Worm (Caenorhabditis elegans): Measurements from ENCODE around the gene lsm-7.
A peak's percentile ranks its signal among the peaks of the same experiment; 100 is the strongest.

lsm-7 gene

DNA sequence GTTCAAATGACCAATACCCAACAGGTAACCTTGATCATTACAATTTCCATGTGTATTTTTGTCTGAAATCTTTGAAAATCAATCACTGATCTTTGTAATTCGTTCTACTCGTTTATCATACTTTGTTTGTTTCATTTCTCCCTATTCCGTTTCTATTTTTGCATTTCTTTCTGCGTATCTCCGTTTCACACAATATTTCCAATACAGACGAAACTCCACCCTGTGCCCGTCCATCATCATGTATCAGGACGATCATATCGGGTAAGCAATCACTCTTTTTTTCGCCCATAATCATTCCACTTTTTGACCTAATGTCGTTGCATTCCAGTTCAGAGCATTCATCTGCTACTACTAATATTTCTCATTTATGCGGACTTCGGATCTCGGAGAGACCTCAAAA is 23.6 kb upstream of the lsm-7 start, which contains the start of gene pyk-2:
Gene pyk-2 (plus strand): TSS at position 206 of the 400 bp plus-strand sequence.
- TF ChIP-seq W03F9.2 (tag; optimal IDR thresholded peaks at IDR 0.05) (no peak), dao-5 (tag; optimal IDR thresholded peaks at IDR 0.05) (no peak), him-1 (tag; optimal IDR thresholded peaks at IDR 0.05) (no peak)

DNA sequence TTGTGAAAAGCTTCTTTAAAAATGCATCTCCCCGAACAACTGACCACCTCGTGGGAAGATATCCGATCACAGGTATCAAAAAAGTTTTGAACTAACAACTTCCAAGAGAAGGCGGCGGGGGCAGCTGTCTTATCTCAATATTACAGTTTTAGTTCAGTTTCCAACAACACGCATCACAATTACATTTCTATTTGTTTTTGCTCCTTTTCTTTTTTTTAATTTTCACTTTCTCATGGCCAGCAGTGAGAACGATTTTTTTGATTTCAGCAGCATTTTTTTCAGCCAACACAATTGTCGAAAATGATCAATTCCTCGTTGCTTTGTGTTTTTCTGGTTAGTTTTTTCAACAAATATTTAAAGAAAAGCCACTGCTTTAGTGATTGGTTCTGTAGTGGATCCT is 20.2 kb upstream of the lsm-7 start, which contains the start of gene ZK593.2:
Gene ZK593.2 (plus strand): TSS at position 301 of the 400 bp plus-strand sequence.
- no peak for TF ChIP-seq dao-5 (tag; optimal IDR thresholded peaks at IDR 0.05)
- TF ChIP-seq W03F9.2 (tag; optimal IDR thresholded peaks at IDR 0.05) = no peak
- no peak for TF ChIP-seq him-1 (tag; optimal IDR thresholded peaks at IDR 0.05)

DNA sequence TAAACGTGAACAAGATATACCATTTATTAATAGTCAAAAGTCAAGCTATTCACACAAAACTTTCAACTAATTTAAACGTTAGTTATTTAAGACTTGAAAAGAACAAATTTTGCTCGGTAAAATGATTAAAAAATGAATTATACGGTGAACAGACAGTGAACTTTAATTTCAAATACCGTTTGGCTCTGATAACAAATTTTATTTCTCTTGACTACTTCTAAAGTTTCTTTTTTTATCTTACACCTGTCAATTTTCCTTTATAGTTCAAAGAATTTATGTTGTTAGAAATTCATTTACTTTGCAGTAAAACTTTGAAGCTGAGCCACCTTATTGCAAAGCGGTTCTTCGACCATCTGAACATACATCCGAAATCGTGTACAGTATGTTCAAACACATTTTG is 17.9 kb upstream of the lsm-7 start, which contains the start of gene ZK593.3:
Gene ZK593.3 (plus strand): TSS at position 301 of the 400 bp plus-strand sequence.
- no peak for TF ChIP-seq W03F9.2 (tag; optimal IDR thresholded peaks at IDR 0.05)
- TF ChIP-seq him-1 (tag; optimal IDR thresholded peaks at IDR 0.05) = no peak
- TF ChIP-seq dao-5 (tag; optimal IDR thresholded peaks at IDR 0.05) = no peak

DNA sequence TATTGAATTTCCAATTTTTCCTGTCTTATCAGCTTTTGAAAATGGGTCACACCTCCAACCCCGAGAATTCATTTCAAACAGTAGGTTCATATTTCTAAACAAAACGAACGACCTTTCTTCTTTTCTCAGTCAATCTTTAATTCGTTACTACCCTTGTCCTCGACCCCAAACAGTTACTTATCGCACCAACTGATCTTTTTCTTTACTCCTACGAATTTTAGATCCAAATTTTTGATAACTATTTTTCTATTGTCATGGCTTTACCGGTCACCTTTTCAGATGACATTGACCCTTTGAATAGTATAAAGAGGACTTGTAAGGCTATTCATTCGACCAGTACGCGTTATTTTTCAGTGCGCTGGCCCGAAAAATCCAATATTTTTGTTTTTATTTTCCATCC is 17.2 kb upstream of the lsm-7 start:
- TF ChIP-seq W03F9.2 (tag; optimal IDR thresholded peaks at IDR 0.05) (no peak), dao-5 (tag; optimal IDR thresholded peaks at IDR 0.05) (no peak), him-1 (tag; optimal IDR thresholded peaks at IDR 0.05) (no peak)

DNA sequence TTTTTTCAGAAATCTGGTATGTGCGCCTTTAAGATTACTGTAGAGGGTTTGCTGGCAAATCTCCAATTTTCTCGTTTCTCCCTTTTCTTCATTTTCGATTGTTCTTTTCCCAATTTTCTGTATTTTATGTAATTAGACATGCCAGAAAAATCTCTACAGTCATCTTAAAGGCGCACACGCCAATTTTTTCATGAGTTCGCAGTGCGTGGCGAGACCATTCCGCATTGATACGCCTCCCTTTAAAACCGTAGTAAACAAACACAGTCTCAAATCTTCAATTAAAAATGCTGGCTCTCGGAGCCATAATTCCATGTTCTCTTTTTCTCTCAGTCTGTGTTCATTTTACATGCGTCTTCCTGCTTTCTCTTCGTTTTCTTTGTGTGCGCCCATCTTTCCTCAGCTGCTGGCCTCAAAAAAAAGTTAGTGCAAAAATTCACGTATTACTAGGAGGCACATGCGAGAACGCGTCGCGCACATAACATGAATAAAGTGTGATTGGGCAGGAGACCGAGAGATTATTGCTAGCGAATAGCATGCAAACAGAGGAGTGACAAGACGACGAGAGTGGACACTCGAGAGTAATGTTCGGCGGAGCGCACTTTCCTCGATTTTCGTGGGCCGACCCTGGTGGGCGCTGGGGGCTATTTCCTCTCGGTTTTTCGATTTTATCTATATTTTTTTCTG is 14.3 kb upstream of the lsm-7 start:
- TF ChIP-seq W03F9.2 (tag; optimal IDR thresholded peaks at IDR 0.05) = peak; percentile 82
- no peak for TF ChIP-seq him-1 (tag; optimal IDR thresholded peaks at IDR 0.05)
- no peak for TF ChIP-seq dao-5 (tag; optimal IDR thresholded peaks at IDR 0.05)

DNA sequence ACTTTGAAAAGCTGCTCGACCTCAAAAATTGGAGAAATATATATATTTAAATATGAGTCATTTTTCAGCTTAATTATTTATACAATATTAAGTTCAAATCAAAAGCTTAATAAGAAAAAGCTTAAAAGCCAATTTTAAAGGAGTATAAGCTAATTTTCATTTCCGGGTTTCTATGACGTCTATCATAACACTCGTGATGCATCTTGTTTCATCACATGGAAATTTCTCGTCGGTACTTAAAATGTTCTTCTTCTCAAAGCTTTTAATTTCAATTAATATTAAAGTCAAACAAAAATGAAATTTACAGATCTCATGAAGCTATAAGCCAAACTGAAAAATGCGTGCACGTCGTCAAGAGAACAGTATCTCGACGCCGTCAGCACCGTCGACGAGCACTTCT is 13.5 kb upstream of the lsm-7 start, which contains the start of gene rbr-2:
Gene rbr-2 (plus strand): TSS at position 301 of the 400 bp plus-strand sequence.
- TF ChIP-seq W03F9.2 (tag; optimal IDR thresholded peaks at IDR 0.05) = no peak
- no peak for TF ChIP-seq him-1 (tag; optimal IDR thresholded peaks at IDR 0.05)
- TF ChIP-seq dao-5 (tag; optimal IDR thresholded peaks at IDR 0.05) = no peak

DNA sequence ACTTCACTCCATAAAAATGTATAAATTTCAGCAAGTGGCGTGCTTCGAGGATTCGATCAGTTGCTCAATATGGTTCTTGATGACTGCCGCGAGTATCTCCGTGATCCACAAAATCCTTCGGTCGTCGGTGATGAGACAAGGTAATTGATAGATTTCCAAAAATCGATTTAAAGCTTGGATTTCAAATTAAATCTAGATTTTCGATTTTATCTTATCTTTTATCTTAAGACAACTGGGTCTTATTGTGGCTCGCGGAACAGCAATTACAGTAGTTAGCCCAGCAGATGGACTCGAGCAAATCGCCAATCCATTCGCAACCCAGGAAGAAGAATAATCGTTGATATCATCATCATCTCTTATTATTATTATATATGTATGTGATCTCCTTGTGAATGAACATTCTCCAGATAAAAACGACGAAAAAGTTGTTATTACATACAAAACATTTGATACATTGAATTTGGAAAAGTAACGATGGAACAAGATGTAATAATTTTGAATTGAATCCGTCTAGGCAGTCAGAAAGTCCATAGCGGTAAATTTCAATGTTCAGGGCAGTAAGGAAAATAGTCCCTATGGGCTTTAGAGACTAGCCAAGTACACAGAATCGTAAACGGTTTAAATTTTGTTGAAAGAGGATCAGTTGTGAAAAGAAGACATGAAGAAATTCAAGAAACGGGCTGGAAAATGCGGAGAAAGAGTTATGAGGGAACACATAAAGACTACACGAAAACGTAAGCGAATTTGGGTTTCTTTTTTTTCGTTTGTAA is 660 bp downstream of the lsm-7 start:
- TF ChIP-seq dao-5 (tag; optimal IDR thresholded peaks at IDR 0.05) (no peak), him-1 (tag; optimal IDR thresholded peaks at IDR 0.05) (peak; percentile 11), W03F9.2 (tag; optimal IDR thresholded peaks at IDR 0.05) (peak; percentile 8)

DNA sequence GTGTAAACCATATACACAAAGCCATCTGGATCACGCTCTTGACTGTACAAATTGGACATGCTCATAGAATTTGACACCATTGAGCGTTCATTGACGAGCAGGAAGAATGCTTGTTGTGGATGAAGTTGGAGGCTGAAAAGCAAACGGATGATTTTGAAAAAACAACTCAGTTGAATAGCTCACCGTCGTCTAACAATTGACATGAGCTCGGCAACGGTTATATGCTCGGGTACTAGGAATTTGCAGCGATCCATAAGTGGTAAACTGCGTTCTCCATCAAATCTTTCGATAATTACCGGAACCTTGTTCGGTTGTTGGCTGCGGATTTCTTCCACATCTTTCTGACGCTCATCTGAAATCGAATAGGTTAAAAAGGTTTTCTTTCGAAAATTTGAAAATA is 1.5 kb downstream of the lsm-7 start:
- TF ChIP-seq W03F9.2 (tag; optimal IDR thresholded peaks at IDR 0.05) (no peak), dao-5 (tag; optimal IDR thresholded peaks at IDR 0.05) (no peak), him-1 (tag; optimal IDR thresholded peaks at IDR 0.05) (no peak)

DNA sequence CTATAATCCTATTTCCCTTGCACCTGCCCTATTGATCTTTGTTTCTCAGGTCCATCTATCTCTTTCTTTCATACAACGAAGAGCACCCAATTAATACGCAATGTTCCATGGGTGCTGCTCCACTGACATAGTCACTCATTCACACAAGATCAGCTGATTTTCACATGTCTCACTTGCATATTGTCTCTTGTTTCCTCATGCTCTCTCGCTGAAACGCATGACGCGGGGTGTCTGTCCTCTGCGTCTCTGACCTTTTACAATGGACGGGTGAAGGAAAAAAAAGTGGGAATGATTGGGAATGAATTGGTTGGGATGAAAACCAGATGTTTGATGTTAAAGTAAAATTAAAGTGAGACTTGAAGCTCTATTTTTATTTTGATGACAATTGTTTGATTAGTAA is 2.0 kb downstream of the lsm-7 start:
- TF ChIP-seq W03F9.2 (tag; optimal IDR thresholded peaks at IDR 0.05) = peak; percentile 81
- peak; percentile 70 for TF ChIP-seq him-1 (tag; optimal IDR thresholded peaks at IDR 0.05)
- TF ChIP-seq dao-5 (tag; optimal IDR thresholded peaks at IDR 0.05) = no peak

DNA sequence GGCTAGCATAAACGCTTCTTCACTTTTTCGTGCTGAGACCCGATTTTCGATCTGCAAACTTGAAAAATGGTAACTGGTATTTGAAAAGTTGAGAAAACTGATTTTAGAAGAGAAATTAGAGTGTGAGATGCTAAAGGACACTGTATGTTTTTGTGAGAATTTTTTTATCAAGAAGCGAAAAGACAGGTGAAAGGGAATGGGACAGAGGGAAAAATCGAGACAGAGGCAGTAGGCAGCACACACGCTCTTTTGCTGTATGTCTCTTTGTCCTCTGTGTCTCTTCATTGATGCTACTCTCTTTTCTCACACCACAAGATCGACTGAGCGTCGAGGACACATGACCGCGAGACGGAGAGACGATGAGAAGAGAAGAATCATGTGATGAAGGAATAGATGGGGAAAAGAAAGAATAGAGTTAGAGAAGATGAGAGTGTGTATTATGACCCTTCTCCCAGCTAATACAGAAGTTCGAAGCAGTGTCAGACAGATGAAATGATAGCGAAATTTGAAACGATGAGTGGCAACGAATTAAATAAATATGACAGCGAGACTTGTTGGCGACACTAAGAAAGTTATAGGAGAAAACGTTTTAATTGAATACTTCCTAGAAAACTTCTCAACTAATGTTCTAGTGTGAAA is 2.7 kb downstream of the lsm-7 start, which contains the start of gene lgg-2:
Gene lgg-2 (minus strand): TSS at position 51 of the 639 bp plus-strand sequence.
- TF ChIP-seq him-1 (tag; optimal IDR thresholded peaks at IDR 0.05) (peak; percentile 38), dao-5 (tag; optimal IDR thresholded peaks at IDR 0.05) (peak; percentile 4), W03F9.2 (tag; optimal IDR thresholded peaks at IDR 0.05) (peak; percentile 83)

DNA sequence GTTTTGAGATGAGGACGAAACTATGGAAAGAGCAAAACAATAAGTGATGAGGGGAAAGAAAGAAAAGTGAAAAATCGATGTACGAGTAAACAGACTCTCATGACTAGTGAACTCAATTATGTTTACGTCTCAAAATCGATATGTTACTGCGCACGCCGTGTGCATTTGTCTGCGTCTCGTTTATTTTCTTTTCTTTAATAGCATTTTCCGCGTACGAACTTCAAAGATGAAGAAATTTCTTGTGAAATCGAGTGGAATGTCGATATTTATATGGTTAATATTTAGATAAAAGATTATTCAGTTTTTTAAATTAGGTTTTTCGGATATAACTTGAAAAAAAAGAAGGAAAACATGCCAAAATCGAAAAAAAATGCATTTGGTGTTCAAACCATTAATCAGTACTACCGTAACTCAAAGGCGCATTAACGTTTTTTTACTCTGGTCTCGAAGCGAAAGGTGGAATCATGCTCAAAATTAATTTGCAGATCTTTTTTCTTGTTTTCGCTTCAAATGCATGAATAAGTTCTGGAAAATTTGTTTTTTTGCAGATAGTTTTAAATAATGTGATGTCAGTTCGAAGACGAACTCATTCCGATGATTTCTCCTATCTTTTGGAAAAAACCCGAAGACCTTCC is 3.7 kb downstream of the lsm-7 start, which contains the start of gene fic-1:
Gene fic-1 (plus strand): TSS at position 549 of the 635 bp plus-strand sequence.
- peak; percentile 80 for TF ChIP-seq W03F9.2 (tag; optimal IDR thresholded peaks at IDR 0.05)
- no peak for TF ChIP-seq him-1 (tag; optimal IDR thresholded peaks at IDR 0.05)
- TF ChIP-seq dao-5 (tag; optimal IDR thresholded peaks at IDR 0.05) = no peak

DNA sequence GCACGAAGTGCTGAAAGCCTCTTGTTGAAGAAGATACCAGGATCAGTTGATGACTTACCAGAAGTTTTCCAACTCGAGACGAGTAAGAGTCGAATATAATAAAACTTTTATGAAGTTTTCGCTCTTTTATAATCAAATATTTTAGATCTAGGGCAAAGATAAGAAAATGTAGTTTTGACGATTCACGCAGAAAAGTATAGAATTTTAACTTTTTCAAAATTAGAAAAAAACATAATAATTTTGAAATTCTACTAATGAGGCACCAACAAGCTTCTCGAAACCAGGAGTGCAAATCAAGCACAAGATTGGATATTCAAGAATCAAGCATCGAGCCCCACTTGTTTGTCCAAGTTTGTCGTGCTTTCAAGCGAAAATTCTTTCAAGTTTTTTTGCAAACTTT is 15.5 kb downstream of the lsm-7 start, which contains the start of gene Y69E1A.1:
Gene Y69E1A.1 (minus strand): TSS at position 101 of the 400 bp plus-strand sequence.
- TF ChIP-seq him-1 (tag; optimal IDR thresholded peaks at IDR 0.05) (no peak), dao-5 (tag; optimal IDR thresholded peaks at IDR 0.05) (no peak), W03F9.2 (tag; optimal IDR thresholded peaks at IDR 0.05) (no peak)

DNA sequence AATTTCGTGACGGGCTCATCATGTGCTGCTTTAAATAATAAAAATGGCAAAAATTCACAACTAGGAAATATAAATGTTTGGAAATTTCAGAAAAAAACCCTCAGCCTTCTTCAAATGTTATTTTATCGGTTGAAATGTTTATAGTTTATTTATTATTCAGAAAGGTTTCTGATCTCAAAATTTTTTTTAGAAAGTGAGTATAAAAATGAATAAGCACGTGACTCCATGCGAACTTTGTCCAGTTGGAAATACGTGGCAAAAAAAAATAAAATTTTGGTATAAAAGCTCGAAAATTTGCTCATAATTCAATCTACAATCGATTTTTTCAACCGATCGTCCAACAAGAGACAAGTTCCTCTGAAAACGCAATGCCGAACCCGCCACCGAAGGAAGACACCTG is 16.2 kb downstream of the lsm-7 start, which contains the start of gene nsph-3.1:
Gene nsph-3.1 (plus strand): TSS at position 301 of the 400 bp plus-strand sequence.
- TF ChIP-seq dao-5 (tag; optimal IDR thresholded peaks at IDR 0.05) (no peak), him-1 (tag; optimal IDR thresholded peaks at IDR 0.05) (no peak), W03F9.2 (tag; optimal IDR thresholded peaks at IDR 0.05) (no peak)

Data from whole organism, L4/young adult.